Fruit fly (Drosophila melanogaster): ENCODE data around the gene CG32642.

The CG32642 gene

dm6 chrX:12958920-12959319 is at the start of gene CG32642:
TSS of gene CG32642 (plus strand) at chrX:12959220.
- no peak for TF ChIP-seq CG14711 (tag; optimal IDR thresholded peaks at IDR 0.05)
- no peak for TF ChIP-seq CG33017 (tag; optimal IDR thresholded peaks at IDR 0.05)
- no peak for TF ChIP-seq Clk (GFP tag; optimal IDR thresholded peaks at IDR 0.05)
- no peak for TF ChIP-seq CG7045 (GFP tag; optimal IDR thresholded peaks at IDR 0.05)
- TF ChIP-seq ovo (GFP tag; optimal IDR thresholded peaks at IDR 0.05) = no peak
- no peak for TF ChIP-seq Mnt (GFP tag; optimal IDR thresholded peaks at IDR 0.05)
- TF ChIP-seq CG11617 (GFP tag; optimal IDR thresholded peaks at IDR 0.05) = no peak
- TF ChIP-seq cnc (optimal IDR thresholded peaks at IDR 0.05) = no peak
- no peak for TF ChIP-seq kay (GFP tag; ENCODE audit: borderline replicate concordance)
- no peak for TF ChIP-seq Crg-1 (GFP tag; optimal IDR thresholded peaks at IDR 0.05)
- no peak for TF ChIP-seq CG1620 (GFP tag; optimal IDR thresholded peaks at IDR 0.05)
- no peak for TF ChIP-seq CG12768 (GFP tag; optimal IDR thresholded peaks at IDR 0.05)
- TF ChIP-seq pad (GFP tag; optimal IDR thresholded peaks at IDR 0.05) = no peak
- no peak for TF ChIP-seq CG7101 (tag; optimal IDR thresholded peaks at IDR 0.05)
- no peak for TF ChIP-seq bab1 (GFP tag; optimal IDR thresholded peaks at IDR 0.05)
- no peak for TF ChIP-seq tj (GFP tag; optimal IDR thresholded peaks at IDR 0.05)
- TF ChIP-seq Hr96 (GFP tag; optimal IDR thresholded peaks at IDR 0.05) = no peak
- no peak for TF ChIP-seq cic (GFP tag; optimal IDR thresholded peaks at IDR 0.05)
- TF ChIP-seq toe (GFP tag; optimal IDR thresholded peaks at IDR 0.05) = no peak

dm6 chrX:12909577-12910426 is 49.2 kb upstream of the CG32642 start, which contains the start of the genes Brms1 and CG4645:
TSS of gene Brms1 (minus strand) at chrX:12909622.
TSS of gene CG4645 (plus strand) at chrX:12909953.
- TF ChIP-seq CG14711 (tag; optimal IDR thresholded peaks at IDR 0.05) = peak; percentile 33
- TF ChIP-seq CG1620 (GFP tag; optimal IDR thresholded peaks at IDR 0.05) = peak; percentile 88
- TF ChIP-seq CG7101 (tag; optimal IDR thresholded peaks at IDR 0.05) = peak; percentile 80
- peak; percentile 66 for TF ChIP-seq ovo (GFP tag; optimal IDR thresholded peaks at IDR 0.05)
- TF ChIP-seq CG33017 (tag; optimal IDR thresholded peaks at IDR 0.05) = peak; percentile 7
- peak; percentile 28 for TF ChIP-seq bab1 (GFP tag; optimal IDR thresholded peaks at IDR 0.05)
- TF ChIP-seq Crg-1 (GFP tag; optimal IDR thresholded peaks at IDR 0.05) = peak; percentile 78
- peak; percentile 56 for TF ChIP-seq Hr96 (GFP tag; optimal IDR thresholded peaks at IDR 0.05)
- peak; percentile 59 for TF ChIP-seq CG12768 (GFP tag; optimal IDR thresholded peaks at IDR 0.05)
- TF ChIP-seq pad (GFP tag; optimal IDR thresholded peaks at IDR 0.05) = peak; percentile 77
- peak; percentile 47 for TF ChIP-seq CG7045 (GFP tag; optimal IDR thresholded peaks at IDR 0.05)
- TF ChIP-seq tj (GFP tag; optimal IDR thresholded peaks at IDR 0.05) = peak; percentile 49
- no peak for TF ChIP-seq cnc (optimal IDR thresholded peaks at IDR 0.05)
- peak; percentile 55 for TF ChIP-seq kay (GFP tag; ENCODE audit: borderline replicate concordance)
- TF ChIP-seq toe (GFP tag; optimal IDR thresholded peaks at IDR 0.05) = peak; percentile 71
- no peak for TF ChIP-seq cic (GFP tag; optimal IDR thresholded peaks at IDR 0.05)
- peak; percentile 59 for TF ChIP-seq CG11617 (GFP tag; optimal IDR thresholded peaks at IDR 0.05)
- peak; percentile 68 for TF ChIP-seq Mnt (GFP tag; optimal IDR thresholded peaks at IDR 0.05)
- TF ChIP-seq CG5204 (GFP tag; optimal IDR thresholded peaks at IDR 0.05) = peak; percentile 34
- no peak for TF ChIP-seq Clk (GFP tag; optimal IDR thresholded peaks at IDR 0.05)

- TF ChIP-seq Mnt (GFP tag; optimal IDR thresholded peaks at IDR 0.05) = no peak
- TF ChIP-seq CG33017 (tag; optimal IDR thresholded peaks at IDR 0.05) = peak; percentile 56
- TF ChIP-seq CG14711 (tag; optimal IDR thresholded peaks at IDR 0.05) = peak; percentile 26
- peak; percentile 8 for TF ChIP-seq CG7045 (GFP tag; optimal IDR thresholded peaks at IDR 0.05)
- TF ChIP-seq CG12768 (GFP tag; optimal IDR thresholded peaks at IDR 0.05) = no peak
- TF ChIP-seq CG7101 (tag; optimal IDR thresholded peaks at IDR 0.05) = peak; percentile 34
These were observed 45.3 kb upstream of the CG32642 start for dm6 chrX:12913729-12914128.

- TF ChIP-seq CG12768 (GFP tag; optimal IDR thresholded peaks at IDR 0.05) = no peak
- TF ChIP-seq Crg-1 (GFP tag; optimal IDR thresholded peaks at IDR 0.05) = no peak
- TF ChIP-seq tj (GFP tag; optimal IDR thresholded peaks at IDR 0.05) = no peak
- TF ChIP-seq CG11617 (GFP tag; optimal IDR thresholded peaks at IDR 0.05) = no peak
- TF ChIP-seq CG1620 (GFP tag; optimal IDR thresholded peaks at IDR 0.05) = no peak
- no peak for TF ChIP-seq toe (GFP tag; optimal IDR thresholded peaks at IDR 0.05)
- TF ChIP-seq pad (GFP tag; optimal IDR thresholded peaks at IDR 0.05) = no peak
- TF ChIP-seq CG14711 (tag; optimal IDR thresholded peaks at IDR 0.05) = no peak
- TF ChIP-seq CG7101 (tag; optimal IDR thresholded peaks at IDR 0.05) = no peak
- no peak for TF ChIP-seq CG33017 (tag; optimal IDR thresholded peaks at IDR 0.05)
- no peak for TF ChIP-seq cic (GFP tag; optimal IDR thresholded peaks at IDR 0.05)
- no peak for TF ChIP-seq kay (GFP tag; ENCODE audit: borderline replicate concordance)
- no peak for TF ChIP-seq Mnt (GFP tag; optimal IDR thresholded peaks at IDR 0.05)
- TF ChIP-seq Clk (GFP tag; optimal IDR thresholded peaks at IDR 0.05) = no peak
- TF ChIP-seq ovo (GFP tag; optimal IDR thresholded peaks at IDR 0.05) = no peak
These were observed 41.8 kb upstream of the CG32642 start, which contains the start of gene fne for dm6 chrX:12917177-12917576. TSS of gene fne (plus strand) at chrX:12917477.

- no peak for TF ChIP-seq CG11617 (GFP tag; optimal IDR thresholded peaks at IDR 0.05)
- TF ChIP-seq kay (GFP tag; ENCODE audit: borderline replicate concordance) = no peak
- no peak for TF ChIP-seq toe (GFP tag; optimal IDR thresholded peaks at IDR 0.05)
- TF ChIP-seq CG14711 (tag; optimal IDR thresholded peaks at IDR 0.05) = no peak
- TF ChIP-seq CG1620 (GFP tag; optimal IDR thresholded peaks at IDR 0.05) = no peak
- TF ChIP-seq ovo (GFP tag; optimal IDR thresholded peaks at IDR 0.05) = no peak
- no peak for TF ChIP-seq Crg-1 (GFP tag; optimal IDR thresholded peaks at IDR 0.05)
- TF ChIP-seq Hr96 (GFP tag; optimal IDR thresholded peaks at IDR 0.05) = no peak
- TF ChIP-seq CG5204 (GFP tag; optimal IDR thresholded peaks at IDR 0.05) = no peak
- no peak for TF ChIP-seq Clk (GFP tag; optimal IDR thresholded peaks at IDR 0.05)
- no peak for TF ChIP-seq cic (GFP tag; optimal IDR thresholded peaks at IDR 0.05)
- no peak for TF ChIP-seq CG12768 (GFP tag; optimal IDR thresholded peaks at IDR 0.05)
- no peak for TF ChIP-seq CG7101 (tag; optimal IDR thresholded peaks at IDR 0.05)
- no peak for TF ChIP-seq Mnt (GFP tag; optimal IDR thresholded peaks at IDR 0.05)
- no peak for TF ChIP-seq CG33017 (tag; optimal IDR thresholded peaks at IDR 0.05)
These were observed 39.4 kb upstream of the CG32642 start for dm6 chrX:12919594-12919993.
